Worm (Caenorhabditis elegans) whole organism, L2 larva: ENCODE measurements around the gene T22B2.2.

Experiments
- C34F6.9 ChIP-seq: fragments of 150-350 bp; optimal IDR thresholded peaks from 2 replicates; lab custom pipeline; 2014; ENCODE audit warnings: missing biosample characterization, missing genetic modification characterization
- F13H6.1 ChIP-seq: sonication (generic microtip); optimal IDR thresholded peaks from 2 replicates; lab custom pipeline; 2016; ENCODE audit warnings: missing genetic modification characterization, missing compliant biosample characterization
- R02D3.7 ChIP-seq: fragments of 150-350 bp; optimal IDR thresholded peaks from 2 replicates; lab custom pipeline; 2014; ENCODE audit warnings: missing biosample characterization, missing genetic modification characterization
- Y55F3AM.14 ChIP-seq: fragments of 200-800 bp; sonication (Bioruptor generic); optimal IDR thresholded peaks from 2 replicates; lab custom pipeline; 2018; ENCODE audit warnings: mild to moderate bottlenecking, missing genetic modification characterization, missing compliant biosample characterization
- ZK546.5 ChIP-seq: sonication (generic microtip); optimal IDR thresholded peaks from 2 replicates; lab custom pipeline; 2017; ENCODE audit warnings: missing biosample characterization, missing genetic modification characterization
- alr-1 ChIP-seq: fragments of 150-350 bp; optimal IDR thresholded peaks from 2 replicates; lab custom pipeline; 2014; ENCODE audit warnings: missing biosample characterization, missing genetic modification characterization
- ama-1 ChIP-seq: fragments of 150-350 bp; optimal IDR thresholded peaks from 2 replicates; lab custom pipeline; 2018; ENCODE audit warnings: inconsistent platforms
- ceh-16 ChIP-seq: fragments of 150-350 bp; optimal IDR thresholded peaks from 2 replicates; lab custom pipeline; 2014; ENCODE audit warnings: missing biosample characterization, missing genetic modification characterization
- crh-2 ChIP-seq: sonication (generic microtip); optimal IDR thresholded peaks from 2 replicates; lab custom pipeline; 2017; ENCODE audit warnings: missing biosample characterization, missing genetic modification characterization
- gmeb-1 ChIP-seq: fragments of 150-350 bp; optimal IDR thresholded peaks from 2 replicates; lab custom pipeline; 2014; ENCODE audit warnings: missing biosample characterization, missing genetic modification characterization
- lin-11 ChIP-seq: fragments of 150-350 bp; sonication (generic microtip); optimal IDR thresholded peaks from 2 replicates; lab custom pipeline; 2014; ENCODE audit warnings: missing biosample characterization, missing genetic modification characterization, inconsistent platforms, mixed read lengths
- lin-13 ChIP-seq: fragments of 150-350 bp; optimal IDR thresholded peaks from 2 replicates; lab custom pipeline; 2014; ENCODE audit warnings: missing biosample characterization, missing genetic modification reagents, missing genetic modification characterization
- lin-39 ChIP-seq: fragments of 150-350 bp; optimal IDR thresholded peaks from 2 replicates; lab custom pipeline; 2014; ENCODE audit warnings: missing biosample characterization, missing genetic modification reagents, missing genetic modification characterization
- lsy-2 ChIP-seq, 2 experiments: fragments of 150-350 bp in 1 of 2; sonication (generic microtip) in 1 of 2; optimal IDR thresholded peaks; 2 replicates each; lab custom pipeline; 2014 to 2017; ENCODE audit warnings: missing biosample characterization in 2 of 2, missing genetic modification characterization in 2 of 2
- mab-5 ChIP-seq: fragments of 150-350 bp; optimal IDR thresholded peaks from 2 replicates; lab custom pipeline; 2014; ENCODE audit warnings: missing biosample characterization, missing genetic modification characterization
- mbf-1 ChIP-seq: sonication (generic microtip); optimal IDR thresholded peaks from 2 replicates; lab custom pipeline; 2017; ENCODE audit warnings: missing biosample characterization, missing genetic modification characterization
- nhr-10 ChIP-seq: sonication (generic microtip); optimal IDR thresholded peaks from 2 replicates; lab custom pipeline; 2017; ENCODE audit warnings: missing biosample characterization, missing genetic modification characterization
- nhr-129 ChIP-seq: fragments of 150-350 bp; optimal IDR thresholded peaks from 2 replicates; lab custom pipeline; 2014; ENCODE audit warnings: missing biosample characterization, missing genetic modification characterization
- nhr-23 ChIP-seq: fragments of 150-350 bp; optimal IDR thresholded peaks from 2 replicates; lab custom pipeline; 2014; ENCODE audit warnings: missing biosample characterization, missing genetic modification reagents, missing genetic modification characterization
- nhr-237 ChIP-seq: fragments of 150-350 bp; optimal IDR thresholded peaks from 2 replicates; lab custom pipeline; 2014; ENCODE audit warnings: missing biosample characterization, missing genetic modification characterization
- nhr-25 ChIP-seq: fragments of 150-350 bp; sonication (generic microtip); optimal IDR thresholded peaks from 3 replicates; lab custom pipeline; 2014; ENCODE audit warnings: missing biosample characterization, missing genetic modification characterization
- nhr-77 ChIP-seq: fragments of 150-350 bp; optimal IDR thresholded peaks from 2 replicates; lab custom pipeline; 2014; ENCODE audit warnings: missing biosample characterization, missing genetic modification characterization
- sem-4 ChIP-seq: fragments of 150-350 bp; optimal IDR thresholded peaks from 2 replicates; lab custom pipeline; 2014; ENCODE audit warnings: missing biosample characterization, missing genetic modification reagents, missing genetic modification characterization
- sma-3 ChIP-seq: sonication (generic microtip); optimal IDR thresholded peaks from 2 replicates; lab custom pipeline; 2016; ENCODE audit warnings: missing genetic modification reagents, missing genetic modification characterization, missing compliant biosample characterization
- sma-9 ChIP-seq, 2 experiments: fragments of 150-350 bp in 1 of 2; sonication (generic microtip) in 1 of 2; optimal IDR thresholded peaks; 2 replicates each; lab custom pipeline; 2014 to 2016; ENCODE audit warnings: missing genetic modification characterization in 2 of 2, mild to moderate bottlenecking in 1 of 2, missing biosample characterization in 1 of 2, missing compliant biosample characterization in 1 of 2, missing genetic modification reagents in 1 of 2, moderate library complexity in 1 of 2
- snpc-4 ChIP-seq: fragments of 150-350 bp; optimal IDR thresholded peaks from 2 replicates; lab custom pipeline; 2014; ENCODE audit warnings: missing biosample characterization, missing genetic modification characterization
- unc-55 ChIP-seq: fragments of 150-350 bp; sonication (generic microtip); optimal IDR thresholded peaks from 3 replicates; lab custom pipeline; 2014; ENCODE audit warnings: missing biosample characterization, missing genetic modification reagents, missing genetic modification characterization
- unc-62 ChIP-seq: fragments of 150-350 bp; optimal IDR thresholded peaks from 2 replicates; lab custom pipeline; 2014; ENCODE audit warnings: missing biosample characterization, missing genetic modification reagents, missing genetic modification characterization
- zag-1 ChIP-seq: fragments of 150-350 bp; optimal IDR thresholded peaks from 2 replicates; lab custom pipeline; 2014; ENCODE audit warnings: missing biosample characterization, missing genetic modification characterization
- ztf-1 ChIP-seq: fragments of 200-800 bp; sonication (Bioruptor generic); conservative IDR thresholded peaks from 2 replicates; pipeline ENCODE4 v1.3.6; 2022; ENCODE audit warnings: missing genetic modification characterization, missing compliant biosample characterization
- ztf-11 ChIP-seq: sonication (generic microtip); optimal IDR thresholded peaks from 2 replicates; lab custom pipeline; 2017; ENCODE audit warnings: missing biosample characterization, missing genetic modification characterization
- ztf-4 ChIP-seq: fragments of 150-350 bp; optimal IDR thresholded peaks from 2 replicates; lab custom pipeline; 2014; ENCODE audit warnings: missing biosample characterization, missing genetic modification characterization

The T22B2.2 gene

ce11 chrX:3895577-3895976 lies 24.6 kb upstream of the T22B2.2 start, which contains the start of gene F47F2.3:
Gene F47F2.3, minus strand, starts transcription at chrX:3895677.
- TF ChIP-seq R02D3.7 (tag; lab: Kevin White, UChicago) = no peak
- no peak for TF ChIP-seq mbf-1 (tag; lab: Kevin White, UChicago)
- TF ChIP-seq snpc-4 (tag; lab: Kevin White, UChicago) = no peak
- no peak for TF ChIP-seq nhr-23
- no peak for TF ChIP-seq lin-39 (tag; lab: Kevin White, UChicago)
- no peak for TF ChIP-seq nhr-77 (tag; lab: Kevin White, UChicago)
- TF ChIP-seq ztf-1 (GFP tag; lab: Robert Waterston, UW) = no peak
- TF ChIP-seq nhr-129 = no peak
- TF ChIP-seq unc-55 (GFP tag; lab: Kevin White, UChicago) = no peak
- TF ChIP-seq sem-4 (tag; lab: Kevin White, UChicago) = no peak

ce11 chrX:3898255-3899177 lies 21.7 kb upstream of the T22B2.2 start:
- no peak for TF ChIP-seq ztf-4 (tag; lab: Kevin White, UChicago)
- no peak for TF ChIP-seq crh-2 (tag; lab: Kevin White, UChicago)
- peak; percentile 53 for TF ChIP-seq unc-55 (GFP tag; lab: Kevin White, UChicago)
- TF ChIP-seq nhr-129 = peak; percentile 10
- TF ChIP-seq nhr-25 = no peak
- no peak for TF ChIP-seq alr-1 (tag; lab: Kevin White, UChicago)
- TF ChIP-seq mab-5 (tag; lab: Kevin White, UChicago) = peak; percentile 77
- TF ChIP-seq R02D3.7 (tag; lab: Kevin White, UChicago) = no peak
- no peak for TF ChIP-seq ZK546.5 (tag; lab: Kevin White, UChicago)

- peak; percentile 27 for TF ChIP-seq nhr-129
- TF ChIP-seq sma-9 (GFP tag; optimal IDR thresholded peaks at IDR 0.05; lab: Kevin White, UChicago) = peak; percentile 46
- TF ChIP-seq sma-9 (tag; optimal IDR thresholded peaks at IDR 0.05; lab: Kevin White, UChicago) = no peak
- peak; percentile 38 for TF ChIP-seq F13H6.1 (tag; lab: Kevin White, UChicago)
- no peak for TF ChIP-seq C34F6.9 (tag; lab: Kevin White, UChicago)
- no peak for TF ChIP-seq lin-13 (GFP tag; lab: Kevin White, UChicago)
- TF ChIP-seq unc-55 (GFP tag; lab: Kevin White, UChicago) = peak; percentile 1
Observed at ce11 chrX:3900715-3901114, 19.5 kb upstream of the T22B2.2 start.

ce11 chrX:3901389-3901788 lies 18.8 kb upstream of the T22B2.2 start:
- TF ChIP-seq crh-2 (tag; lab: Kevin White, UChicago) (no peak), gmeb-1 (tag; lab: Kevin White, UChicago) (no peak), sma-3 (no peak)

ce11 chrX:3904568-3904967 lies 15.6 kb upstream of the T22B2.2 start, which contains the start of gene sup-12:
Gene sup-12, plus strand, starts transcription at chrX:3904584.
- TF ChIP-seq sem-4 (tag; lab: Kevin White, UChicago) (no peak), unc-62 (no peak), lsy-2 (tag; optimal IDR thresholded peaks at IDR 0.05; lab: Kevin White, UChicago) (no peak), lin-11 (tag; lab: Kevin White, UChicago) (no peak), nhr-10 (tag; lab: Kevin White, UChicago) (no peak), gmeb-1 (tag; lab: Kevin White, UChicago) (no peak), C34F6.9 (tag; lab: Kevin White, UChicago) (no peak), alr-1 (tag; lab: Kevin White, UChicago) (no peak), ama-1 (lab: Kevin White, UChicago) (no peak), Y55F3AM.14 (GFP tag; lab: Kevin White, UChicago) (no peak), ceh-16 (no peak), ztf-1 (GFP tag; lab: Robert Waterston, UW) (no peak)

ce11 chrX:3911280-3911679 lies 8.9 kb upstream of the T22B2.2 start, which contains the start of gene T22B2.5:
Gene T22B2.5, minus strand, starts transcription at chrX:3911380.
- TF ChIP-seq ztf-11 (tag; lab: Kevin White, UChicago) = no peak
- TF ChIP-seq mab-5 (tag; lab: Kevin White, UChicago) = no peak
- no peak for TF ChIP-seq ztf-4 (tag; lab: Kevin White, UChicago)
- no peak for TF ChIP-seq nhr-237 (tag; lab: Kevin White, UChicago)
- no peak for TF ChIP-seq sem-4 (tag; lab: Kevin White, UChicago)
- no peak for TF ChIP-seq zag-1 (tag; lab: Kevin White, UChicago)
- TF ChIP-seq nhr-77 (tag; lab: Kevin White, UChicago) = no peak
- no peak for TF ChIP-seq ceh-16
